Worm (Caenorhabditis elegans) whole organism, late embryonic: ENCODE results near the gene pfd-5.

Experiments
- C08G9.2 ChIP-seq: sonication (generic microtip); optimal IDR thresholded peaks from 2 replicates; lab custom pipeline; 2016; ENCODE audit warnings: mild to moderate bottlenecking, missing genetic modification characterization, moderate library complexity, missing compliant biosample characterization
- C38D4.7 ChIP-seq: fragments of 200-800 bp; sonication (Bioruptor generic); optimal IDR thresholded peaks from 2 replicates; lab custom pipeline; 2018; ENCODE audit warnings: mild to moderate bottlenecking, missing genetic modification characterization, moderate library complexity, missing compliant biosample characterization
- K02D7.2 ChIP-seq: sonication (generic microtip); optimal IDR thresholded peaks from 2 replicates; lab custom pipeline; 2017; ENCODE audit warnings: mild to moderate bottlenecking, missing genetic modification characterization, missing compliant biosample characterization
- K09A11.1 ChIP-seq: sonication (generic microtip); optimal IDR thresholded peaks from 2 replicates; lab custom pipeline; 2017; ENCODE audit warnings: antibody characterized with exemption, mild to moderate bottlenecking, missing genetic modification characterization, missing compliant biosample characterization; ENCODE audit not compliant: insufficient read depth
- T23F11.4 ChIP-seq: fragments of 200-800 bp; sonication (Bioruptor generic); optimal IDR thresholded peaks from 2 replicates; lab custom pipeline; 2018; ENCODE audit warnings: mild to moderate bottlenecking, missing genetic modification characterization, missing compliant biosample characterization
- ahr-1 ChIP-seq: sonication (generic microtip); optimal IDR thresholded peaks from 2 replicates; lab custom pipeline; 2016; ENCODE audit warnings: missing genetic modification characterization, missing compliant biosample characterization
- ceh-14 ChIP-seq: sonication (generic microtip); optimal IDR thresholded peaks from 2 replicates; lab custom pipeline; 2016; ENCODE audit warnings: missing genotype, missing genetic modification characterization, missing compliant biosample characterization
- ceh-18 ChIP-seq: sonication (generic microtip); optimal IDR thresholded peaks from 2 replicates; lab custom pipeline; 2016; ENCODE audit warnings: missing genetic modification characterization, missing compliant biosample characterization
- ceh-19 ChIP-seq: fragments of 200-800 bp; sonication (Bioruptor generic); optimal IDR thresholded peaks from 2 replicates; lab custom pipeline; 2018; ENCODE audit warnings: mild to moderate bottlenecking, missing genetic modification characterization, missing compliant biosample characterization
- ceh-2 ChIP-seq: sonication (generic microtip); optimal IDR thresholded peaks from 2 replicates; lab custom pipeline; 2016; ENCODE audit warnings: missing genotype, missing genetic modification characterization, missing compliant biosample characterization
- ceh-24 ChIP-seq: sonication (generic microtip); optimal IDR thresholded peaks from 2 replicates; lab custom pipeline; 2016; ENCODE audit warnings: mild to moderate bottlenecking, missing genetic modification characterization, missing compliant biosample characterization
- ceh-45 ChIP-seq: fragments of 200-800 bp; sonication (Bioruptor generic); IDR thresholded peaks from 2 replicates; pipeline ENCODE4 v1.3.6; 2022; ENCODE audit warnings: missing genetic modification reagents, missing genetic modification characterization, missing compliant biosample characterization
- ceh-48 ChIP-seq: sonication (generic microtip); optimal IDR thresholded peaks from 2 replicates; lab custom pipeline; 2016; ENCODE audit warnings: missing genetic modification characterization, inconsistent platforms, missing compliant biosample characterization
- ceh-6 ChIP-seq: fragments of 200-800 bp; sonication (Bioruptor generic); optimal IDR thresholded peaks from 2 replicates; lab custom pipeline; 2018; ENCODE audit warnings: mild to moderate bottlenecking, missing genetic modification characterization, missing compliant biosample characterization
- ceh-9 ChIP-seq: sonication (generic microtip); optimal IDR thresholded peaks from 2 replicates; lab custom pipeline; 2016; ENCODE audit warnings: mild to moderate bottlenecking, missing genetic modification characterization, inconsistent platforms, missing compliant biosample characterization
- dmd-4 ChIP-seq: sonication (generic microtip); optimal IDR thresholded peaks from 2 replicates; lab custom pipeline; 2016; ENCODE audit warnings: borderline replicate concordance, missing genetic modification characterization, missing compliant biosample characterization
- elt-2 ChIP-seq: sonication (generic microtip); optimal IDR thresholded peaks from 2 replicates; lab custom pipeline; 2016; ENCODE audit warnings: missing genetic modification reagents, missing genetic modification characterization, missing compliant biosample characterization
- elt-4 ChIP-seq: sonication (generic microtip); optimal IDR thresholded peaks from 2 replicates; lab custom pipeline; 2016; ENCODE audit warnings: missing genetic modification characterization, missing compliant biosample characterization
- fkh-10 ChIP-seq: fragments of 150-350 bp; optimal IDR thresholded peaks from 2 replicates; lab custom pipeline; 2014; ENCODE audit warnings: missing biosample characterization, missing genetic modification reagents, missing genetic modification characterization
- fkh-6 ChIP-seq: sonication (generic microtip); optimal IDR thresholded peaks from 2 replicates; lab custom pipeline; 2016; ENCODE audit warnings: missing genetic modification characterization, missing compliant biosample characterization
- gmeb-2 ChIP-seq: sonication (generic microtip); optimal IDR thresholded peaks from 2 replicates; lab custom pipeline; 2016; ENCODE audit warnings: missing genetic modification characterization, inconsistent platforms, missing compliant biosample characterization
- hlh-13 ChIP-seq: fragments of 200-800 bp; sonication (Bioruptor generic); optimal IDR thresholded peaks from 2 replicates; lab custom pipeline; 2018; ENCODE audit warnings: mild to moderate bottlenecking, missing genetic modification characterization, missing compliant biosample characterization
- hlh-15 ChIP-seq: sonication (generic microtip); optimal IDR thresholded peaks from 2 replicates; lab custom pipeline; 2016; ENCODE audit warnings: missing genetic modification characterization, missing compliant biosample characterization
- hlh-30 ChIP-seq: sonication (generic microtip); optimal IDR thresholded peaks from 2 replicates; lab custom pipeline; 2017; ENCODE audit warnings: antibody characterized with exemption, missing genetic modification characterization, missing compliant biosample characterization; ENCODE audit not compliant: insufficient read depth
- hlh-6 ChIP-seq: sonication (generic microtip); optimal IDR thresholded peaks from 2 replicates; lab custom pipeline; 2016; ENCODE audit warnings: missing genotype, missing genetic modification characterization, missing compliant biosample characterization
- mec-3 ChIP-seq: sonication (generic microtip); optimal IDR thresholded peaks from 2 replicates; lab custom pipeline; 2016; ENCODE audit warnings: borderline replicate concordance, missing genetic modification characterization, missing compliant biosample characterization
- nfya-1 ChIP-seq: sonication (generic microtip); optimal IDR thresholded peaks from 2 replicates; lab custom pipeline; 2017; ENCODE audit warnings: missing genetic modification characterization, mild to moderate bottlenecking, missing compliant biosample characterization, antibody characterized with exemption, moderate library complexity
- nhr-232 ChIP-seq: sonication (generic microtip); optimal IDR thresholded peaks from 2 replicates; lab custom pipeline; 2016; ENCODE audit warnings: missing genetic modification characterization, missing compliant biosample characterization
- pax-1 ChIP-seq: fragments of 150-350 bp; optimal IDR thresholded peaks from 2 replicates; lab custom pipeline; 2014; ENCODE audit warnings: missing biosample characterization, missing genetic modification characterization
- pha-4 ChIP-seq: fragments of 150-350 bp; optimal IDR thresholded peaks from 2 replicates; lab custom pipeline; 2018; ENCODE audit warnings: missing biosample characterization, missing genetic modification reagents, missing genetic modification characterization
- pros-1 ChIP-seq: fragments of 150-350 bp; optimal IDR thresholded peaks from 2 replicates; lab custom pipeline; 2014; ENCODE audit warnings: missing biosample characterization, missing genetic modification reagents, missing genetic modification characterization
- ref-2 ChIP-seq: sonication (generic microtip); optimal IDR thresholded peaks from 2 replicates; lab custom pipeline; 2016; ENCODE audit warnings: missing genetic modification characterization, missing compliant biosample characterization
- tbx-2 ChIP-seq: sonication (generic microtip); optimal IDR thresholded peaks from 2 replicates; lab custom pipeline; 2016; ENCODE audit warnings: missing genetic modification characterization, missing compliant biosample characterization

pfd-5 gene

DNA sequence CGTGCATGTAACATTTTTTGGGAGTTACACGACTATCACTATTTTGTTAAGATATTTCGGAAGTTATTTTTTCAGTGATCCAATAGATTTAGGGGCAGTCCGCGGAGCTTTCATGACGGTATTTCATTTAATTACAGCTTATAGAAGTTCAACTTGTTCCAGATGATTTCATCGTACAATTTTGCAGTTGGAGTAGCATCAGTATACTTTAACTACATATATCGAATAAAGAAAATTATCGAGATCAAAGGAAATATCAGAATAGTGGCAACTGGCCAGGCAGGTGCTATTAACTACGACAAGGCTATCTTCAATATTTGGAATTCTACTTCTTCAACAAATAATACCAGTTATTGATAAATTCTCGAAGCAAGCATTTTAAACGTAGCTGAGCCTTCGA lies 20.2 kb downstream of the pfd-5 start:
- TF ChIP-seq ceh-6 (GFP tag; lab: Kevin White, UChicago) (no peak), nhr-232 (no peak), dmd-4 (no peak), T23F11.4 (GFP tag; lab: Kevin White, UChicago) (no peak), fkh-10 (GFP tag; lab: Kevin White, UChicago) (no peak)

DNA sequence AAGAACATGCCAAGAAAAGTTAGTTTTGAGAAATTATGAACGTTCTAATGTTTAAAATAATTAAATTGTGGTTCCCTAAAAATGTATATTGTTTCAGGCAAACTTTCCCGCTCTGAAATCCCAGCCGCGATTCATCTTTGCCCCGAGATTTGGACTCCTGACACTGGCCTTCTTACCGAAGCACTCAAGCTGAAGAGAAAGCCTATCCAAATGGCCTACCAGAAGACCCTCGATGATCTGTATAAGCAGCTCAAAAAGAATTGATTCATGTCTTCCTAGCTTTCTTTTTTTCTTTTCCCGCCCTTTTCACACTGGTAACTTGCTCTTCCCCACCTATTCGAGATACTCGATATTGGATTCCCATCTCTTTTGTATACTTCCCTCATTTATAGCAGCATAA lies 28.6 kb downstream of the pfd-5 start:
- no peak for TF ChIP-seq ceh-2 (tag; lab: Kevin White, UChicago)

DNA sequence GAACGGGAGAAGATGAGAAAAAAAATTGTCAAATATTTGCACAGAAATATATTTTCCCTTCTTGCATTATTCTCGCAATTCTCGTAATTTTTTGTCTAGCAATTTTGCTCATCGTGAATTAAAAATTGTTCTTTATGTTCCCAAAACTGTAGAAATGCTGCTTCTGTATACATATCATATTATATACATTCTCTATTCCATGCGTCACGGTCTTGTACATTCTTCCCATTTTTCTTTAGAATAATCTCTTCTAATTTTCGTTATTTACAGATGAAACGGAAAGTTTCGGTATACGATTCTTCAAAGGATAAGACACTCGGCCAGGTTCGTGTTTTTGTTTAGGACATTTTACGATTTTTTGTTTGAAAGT lies 31.1 kb downstream of the pfd-5 start, which contains the start of gene acs-4:
acs-4 (plus strand) TSS at position 271 of the 370 bp plus-strand sequence.
- no peak for TF ChIP-seq K02D7.2 (tag; lab: Kevin White, UChicago)
- TF ChIP-seq ceh-14 (tag; lab: Kevin White, UChicago) = no peak
- TF ChIP-seq ceh-48 (tag; lab: Kevin White, UChicago) = no peak
- no peak for TF ChIP-seq gmeb-2 (tag; lab: Kevin White, UChicago)
- TF ChIP-seq tbx-2 (tag; lab: Kevin White, UChicago) = no peak
- TF ChIP-seq ceh-24 (tag; lab: Kevin White, UChicago) = no peak
- TF ChIP-seq hlh-13 (GFP tag; lab: Kevin White, UChicago) = no peak
- TF ChIP-seq C08G9.2 = no peak
- no peak for TF ChIP-seq K09A11.1 (tag; lab: Kevin White, UChicago)
- TF ChIP-seq ceh-45 (GFP tag; lab: Robert Waterston, UW) = no peak
- no peak for TF ChIP-seq pha-4 (tag; lab: Kevin White, UChicago)
- TF ChIP-seq ref-2 (tag; lab: Kevin White, UChicago) = no peak
- TF ChIP-seq ceh-18 = no peak

DNA sequence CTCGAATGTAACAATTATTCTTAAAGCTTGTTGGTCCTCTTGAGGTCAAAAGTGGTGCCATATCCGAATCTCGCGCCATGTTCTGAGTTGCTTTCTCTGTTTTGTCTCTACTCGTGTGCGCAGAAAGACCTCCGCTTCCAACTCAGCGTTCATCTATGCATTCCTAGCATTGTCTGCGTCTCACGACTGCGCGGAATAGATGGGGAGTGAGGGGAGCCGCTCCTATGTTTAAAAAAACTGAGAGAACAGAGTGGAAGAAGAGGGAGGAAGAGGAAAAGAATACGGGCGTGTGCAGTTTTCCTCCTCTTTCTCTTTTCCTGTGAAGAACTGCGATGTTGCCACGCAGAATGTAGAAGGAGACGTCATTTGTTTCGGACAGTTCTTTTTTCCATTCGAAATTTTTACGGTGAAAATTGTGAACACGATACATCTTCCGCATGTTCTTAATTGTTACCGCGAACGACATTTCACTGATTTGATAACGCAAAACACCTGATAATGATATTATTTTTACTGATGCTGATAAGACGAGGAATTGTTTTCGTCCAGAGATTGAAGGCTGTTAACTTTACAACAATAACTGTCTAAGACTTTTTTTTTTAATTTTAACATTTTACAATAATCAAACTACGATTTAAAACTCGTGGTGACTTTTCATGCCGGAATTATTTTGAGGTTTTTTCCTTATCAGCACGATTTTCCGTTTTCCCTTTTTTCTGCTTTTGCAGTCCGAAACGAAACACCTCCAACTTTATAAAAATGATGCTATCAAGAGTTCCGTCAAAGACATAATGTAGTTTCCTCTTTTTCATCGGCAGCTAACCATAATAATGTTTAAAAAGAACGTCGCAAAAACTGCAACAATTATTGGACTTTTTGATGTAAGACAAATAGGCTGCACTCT lies 31.8 kb downstream of the pfd-5 start:
- peak; percentile 8 for TF ChIP-seq nfya-1 (tag; lab: Kevin White, UChicago)
- TF ChIP-seq pha-4 (tag; lab: Kevin White, UChicago) = no peak
- TF ChIP-seq dmd-4 = no peak
- no peak for TF ChIP-seq fkh-6 (tag; lab: Kevin White, UChicago)
- peak; percentile 91 for TF ChIP-seq elt-2 (tag; lab: Kevin White, UChicago)
- TF ChIP-seq tbx-2 (tag; lab: Kevin White, UChicago) = no peak
- TF ChIP-seq elt-4 (tag; lab: Kevin White, UChicago) = no peak
- no peak for TF ChIP-seq ceh-14 (tag; lab: Kevin White, UChicago)
- no peak for TF ChIP-seq hlh-6 (tag; lab: Kevin White, UChicago)
- no peak for TF ChIP-seq pros-1 (tag; lab: Kevin White, UChicago)
- no peak for TF ChIP-seq ceh-9 (tag; lab: Kevin White, UChicago)
- no peak for TF ChIP-seq hlh-30 (tag; lab: Kevin White, UChicago)
- no peak for TF ChIP-seq mec-3
- TF ChIP-seq C38D4.7 (GFP tag; lab: Kevin White, UChicago) = no peak
- no peak for TF ChIP-seq ahr-1
- no peak for TF ChIP-seq pax-1

DNA sequence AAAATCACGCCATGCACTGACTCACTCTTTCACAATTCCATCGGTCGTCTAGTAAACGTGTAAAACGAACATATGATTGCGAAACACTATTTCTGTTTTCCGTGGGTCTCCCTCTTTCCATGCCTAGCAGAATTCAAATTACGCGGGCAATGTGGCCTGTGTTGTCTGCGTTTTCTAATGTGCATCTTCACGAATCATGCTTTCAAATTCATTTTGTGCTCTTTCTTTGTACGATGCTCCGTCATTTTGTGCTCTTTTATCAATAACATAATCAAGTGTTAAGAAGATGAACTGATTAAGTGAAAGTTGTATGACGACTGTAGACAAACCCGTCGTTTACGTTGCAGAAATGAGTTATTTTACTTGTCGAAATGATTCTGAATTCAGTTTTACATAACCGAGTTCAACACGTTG lies 32.9 kb downstream of the pfd-5 start:
- TF ChIP-seq hlh-15 (tag; lab: Kevin White, UChicago) (no peak), elt-2 (tag; lab: Kevin White, UChicago) (peak; percentile 45), ceh-19 (GFP tag; lab: Kevin White, UChicago) (no peak)
